Fruit fly (Drosophila melanogaster) S2 (cell line): Measurements from ENCODE around the gene Snx3.

ENCODE experiments used
- CG8478 ChIP-seq: fragments of >200 bp; optimal IDR thresholded peaks from 2 replicates; lab custom pipeline; 2018
- CTCF ChIP-seq, 2 experiments: fragments of >200 bp; optimal IDR thresholded peaks; 2 replicates each; lab custom pipeline; 2018

dm6 chr3R:12642051-12642532, 14.3 kb downstream of the Snx3 start, which contains the start of gene CG6753:
- TF ChIP-seq CG8478 (lab: Kevin White, UChicago) (no peak), CTCF (optimal IDR thresholded peaks at IDR 0.05; lab: Kevin White, UChicago) (no peak)
